Worm (Caenorhabditis elegans): ENCODE measurements around the gene ani-3.

ce11 chrV:19666308-19666707 is 31.2 kb upstream of the ani-3 start:
- TF ChIP-seq pha-4 (tag; optimal IDR thresholded peaks at IDR 0.05) (no peak), nhr-11 (tag; optimal IDR thresholded peaks at IDR 0.05) (no peak), mec-3 (tag; optimal IDR thresholded peaks at IDR 0.05; ENCODE audit: borderline replicate concordance) (no peak), F13H6.1 (tag; optimal IDR thresholded peaks at IDR 0.05) (no peak), ceh-19 (GFP tag; optimal IDR thresholded peaks at IDR 0.05) (no peak), ztf-16 (tag; optimal IDR thresholded peaks at IDR 0.05) (no peak), ceh-31 (tag; optimal IDR thresholded peaks at IDR 0.05) (no peak), fkh-10 (GFP tag; optimal IDR thresholded peaks at IDR 0.05) (no peak), hlh-15 (tag; optimal IDR thresholded peaks at IDR 0.05) (no peak), npax-4 (tag; optimal IDR thresholded peaks at IDR 0.05) (no peak), ama-1 (optimal IDR thresholded peaks at IDR 0.05) (no peak), hlh-30 (tag; optimal IDR thresholded peaks at IDR 0.05; ENCODE audit: insufficient read depth) (no peak)

Measured in whole organism, late embryonic.